Fruit fly (Drosophila melanogaster): ENCODE data around the gene Atg4b.

The Atg4b gene

DNA sequence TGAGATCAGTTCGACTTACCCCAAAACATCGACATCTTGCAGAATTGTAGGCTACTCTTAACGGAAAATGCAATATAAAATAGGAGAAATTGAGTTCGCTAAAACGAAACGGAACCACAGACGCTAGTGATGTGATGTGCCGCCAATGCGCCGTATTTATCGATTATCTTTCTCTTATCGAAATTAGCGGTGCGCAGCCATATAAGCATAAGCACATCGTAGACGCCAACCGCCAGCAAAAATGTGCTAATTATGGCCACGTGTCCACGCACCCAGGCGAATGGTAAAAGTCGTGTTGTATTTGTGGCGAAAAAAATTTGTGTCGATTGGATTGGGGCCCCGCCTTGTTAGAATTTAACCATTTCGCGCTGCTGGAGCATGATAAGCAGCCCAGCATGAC lies 23.7 kb downstream of the Atg4b start, which contains the start of the genes Fkbp39 and Cyfip (continued):
- TF ChIP-seq CG8359 (GFP tag; optimal IDR thresholded peaks at IDR 0.05; ENCODE audit: borderline replicate concordance), result no peak
- no peak for TF ChIP-seq CG18764 (GFP tag; optimal IDR thresholded peaks at IDR 0.05)
- peak; percentile 68 for TF ChIP-seq knrl (GFP tag; IDR thresholded peaks at IDR 0.05; ENCODE audit: partially characterized antibody)
- TF ChIP-seq CG2199 (GFP tag; IDR thresholded peaks at IDR 0.05), result no peak
- no peak for TF ChIP-seq gt (GFP tag; IDR thresholded peaks at IDR 0.05)
- peak; percentile 31; the same call in 1 of the 2 replicates for TF ChIP-seq ssp (GFP tag; IDR thresholded peaks at IDR 0.05)
- TF ChIP-seq Spps (tag; optimal IDR thresholded peaks at IDR 0.05), result no peak
- no peak for TF ChIP-seq esg (GFP tag; conservative IDR thresholded peaks at IDR 0.05)
- peak; percentile 17 for TF ChIP-seq HLHmδ (GFP tag; optimal IDR thresholded peaks at IDR 0.05)
- TF ChIP-seq kah (GFP tag; optimal IDR thresholded peaks at IDR 0.05), result peak; percentile 35
- TF ChIP-seq CG10431 (GFP tag; optimal IDR thresholded peaks at IDR 0.05), result no peak
- no peak for TF ChIP-seq CG17612 (GFP tag; IDR thresholded peaks at IDR 0.05)
- peak; percentile 54; the same call in 1 of the 2 replicates for TF ChIP-seq sna (GFP tag; IDR thresholded peaks at IDR 0.05; ENCODE audit: partially characterized antibody)
- TF ChIP-seq crp (GFP tag; optimal IDR thresholded peaks at IDR 0.05), result peak in 1 of 2 experiments; percentile 52
- 0 out of 2 replicates have a peak, but pooled peaks have one; percentile 20 for TF ChIP-seq CG11247 (GFP tag; IDR thresholded peaks at IDR 0.05)
- TF ChIP-seq CG7372 (GFP tag; IDR thresholded peaks at IDR 0.05), result no peak
- peak; percentile 80 for TF ChIP-seq trem (tag; optimal IDR thresholded peaks at IDR 0.05)
- TF ChIP-seq fu2 (GFP tag; optimal IDR thresholded peaks at IDR 0.05), result peak; percentile 47
- TF ChIP-seq hth (optimal IDR thresholded peaks at IDR 0.05), result no peak
- no peak for TF ChIP-seq nau (GFP tag; optimal IDR thresholded peaks at IDR 0.05)
- no peak for TF ChIP-seq usp (GFP tag; optimal IDR thresholded peaks at IDR 0.05)
- no peak for TF ChIP-seq crc (GFP tag; optimal IDR thresholded peaks at IDR 0.05)
- no peak for TF ChIP-seq grn (GFP tag; optimal IDR thresholded peaks at IDR 0.05)
- no peak for TF ChIP-seq wdn (GFP tag; IDR thresholded peaks at IDR 0.05)
- no peak for TF ChIP-seq pros (GFP tag; optimal IDR thresholded peaks at IDR 0.05)
- TF ChIP-seq CG5180 (GFP tag; optimal IDR thresholded peaks at IDR 0.05), result no peak
- TF ChIP-seq p53 (GFP tag; optimal IDR thresholded peaks at IDR 0.05), result peak; percentile 62
- TF ChIP-seq CG17359 (tag; optimal IDR thresholded peaks at IDR 0.05), result peak; percentile 21
- no peak for TF ChIP-seq CG6175 (GFP tag; IDR thresholded peaks at IDR 0.05)
- TF ChIP-seq peb (GFP tag; IDR thresholded peaks at IDR 0.05), result no peak
- peak; percentile 97 for TF ChIP-seq dm (GFP tag; optimal IDR thresholded peaks at IDR 0.05)
- peak; percentile 76 for TF ChIP-seq slbo (GFP tag; IDR thresholded peaks at IDR 0.05)
- TF ChIP-seq repo (GFP tag; optimal IDR thresholded peaks at IDR 0.05), result peak; percentile 32
- TF ChIP-seq CG8290 (GFP tag; optimal IDR thresholded peaks at IDR 0.05), result no peak
- no peak for TF ChIP-seq CG8290 (tag; optimal IDR thresholded peaks at IDR 0.05)
- peak; percentile 66; the same call in 1 of the 2 replicates for TF ChIP-seq vvl (GFP tag; IDR thresholded peaks at IDR 0.05)
- TF ChIP-seq CG12299 (tag; optimal IDR thresholded peaks at IDR 0.05), result no peak
- TF ChIP-seq dpn (GFP tag; optimal IDR thresholded peaks at IDR 0.05), result peak; percentile 41 to 57
- peak; percentile 91 for TF ChIP-seq CG12659 (GFP tag; optimal IDR thresholded peaks at IDR 0.05)
- TF ChIP-seq CG9797 (GFP tag; optimal IDR thresholded peaks at IDR 0.05), result peak; percentile 87
- peak; percentile 71 for TF ChIP-seq CG9932 (GFP tag; IDR thresholded peaks at IDR 0.05)
- TF ChIP-seq lmd (GFP tag; IDR thresholded peaks at IDR 0.05), result no peak; the same call in 1 of the 2 replicates
- TF ChIP-seq pum (GFP tag; optimal IDR thresholded peaks at IDR 0.05), result peak; percentile 32
- TF ChIP-seq dan (GFP tag; IDR thresholded peaks at IDR 0.05), result no peak
- peak; percentile 34 for TF ChIP-seq CG7786 (GFP tag; optimal IDR thresholded peaks at IDR 0.05)
- peak; percentile 63 for TF ChIP-seq Antp (GFP tag; optimal IDR thresholded peaks at IDR 0.05)
- TF ChIP-seq CG14710 (tag; optimal IDR thresholded peaks at IDR 0.05), result peak; percentile 75
- no peak for TF ChIP-seq CG2129 (GFP tag; IDR thresholded peaks at IDR 0.05; ENCODE audit: partially characterized antibody)
- TF ChIP-seq Dbx (GFP tag; IDR thresholded peaks at IDR 0.05), result peak; percentile 80
- 0 out of 2 replicates have a peak, but pooled peaks have one; percentile 19 for TF ChIP-seq al (GFP tag; IDR thresholded peaks at IDR 0.05)
- TF ChIP-seq CG13775 (GFP tag; optimal IDR thresholded peaks at IDR 0.05), result peak; percentile 40
- no peak for TF ChIP-seq odd (GFP tag; optimal IDR thresholded peaks at IDR 0.05)
